Worm (Caenorhabditis elegans): ENCODE data around the gene cept-1.
A peak's percentile ranks its signal among the peaks of the same experiment; 100 is the strongest.

Gene cept-1

DNA sequence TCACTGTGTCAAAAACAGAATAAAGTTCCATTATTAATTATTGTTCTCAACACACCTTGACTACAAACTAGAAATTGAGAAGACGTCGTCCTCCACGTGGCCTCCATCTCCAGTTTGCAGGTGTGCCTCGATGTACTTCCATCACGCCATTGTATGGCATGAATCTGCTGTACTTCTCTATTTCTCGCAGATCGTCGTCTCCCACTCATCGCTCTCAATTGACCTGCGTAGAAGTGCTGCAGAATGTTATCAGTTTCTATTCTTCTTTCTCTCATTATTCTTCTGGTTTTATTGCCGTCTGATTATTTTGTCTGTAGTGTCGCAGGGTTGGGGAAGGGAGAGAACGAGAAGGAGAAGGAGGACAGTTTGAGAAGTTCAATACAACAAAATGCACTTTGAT, 2.2 kb upstream of the cept-1 start (continued):
- TF ChIP-seq ets-5 (GFP tag; IDR thresholded peaks at IDR 0.05) (no peak), mdl-1 (tag; optimal IDR thresholded peaks at IDR 0.05) (peak in 1 of 2 experiments; percentile 73), nhr-71 (tag; optimal IDR thresholded peaks at IDR 0.05) (peak; percentile 67), nhr-20 (tag; optimal IDR thresholded peaks at IDR 0.05) (peak; percentile 91), swsn-7 (tag; optimal IDR thresholded peaks at IDR 0.05) (no peak), blmp-1 (tag; optimal IDR thresholded peaks at IDR 0.05) (peak; percentile 71)

DNA sequence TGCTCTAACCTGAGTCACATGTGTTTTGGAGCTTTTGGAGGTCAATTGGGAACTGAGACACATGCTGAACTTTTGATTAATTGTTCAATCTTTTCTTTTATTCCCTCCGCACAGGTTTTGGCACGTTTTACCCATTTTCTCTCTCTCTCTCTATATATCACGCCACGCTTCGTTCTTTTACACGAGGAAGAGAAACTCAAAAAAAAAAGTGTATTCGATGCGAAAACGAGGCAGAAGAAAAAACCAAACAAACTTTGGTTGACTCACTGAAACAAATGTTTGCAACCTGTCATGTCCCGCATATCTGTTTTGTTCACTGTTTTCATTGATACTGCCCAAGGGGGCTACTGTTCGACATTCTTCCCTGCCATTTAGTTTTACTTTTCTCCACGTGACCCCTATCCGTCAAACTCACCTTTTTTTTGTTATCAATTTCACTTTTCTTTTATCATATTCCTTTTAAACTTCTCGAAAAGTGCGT, 543 bp upstream of the cept-1 start:
- TF ChIP-seq isw-1 (GFP tag; IDR thresholded peaks at IDR 0.05) (no peak), tlp-1 (tag; optimal IDR thresholded peaks at IDR 0.05) (no peak), mdl-1 (tag; optimal IDR thresholded peaks at IDR 0.05) (peak in 1 of 2 experiments; percentile 42), pax-3 (tag; optimal IDR thresholded peaks at IDR 0.05) (no peak), efl-3 (GFP tag; optimal IDR thresholded peaks at IDR 0.05) (no peak), elt-3 (tag; optimal IDR thresholded peaks at IDR 0.05) (peak in 2 of 6 experiments; percentile 44 to 74), rnt-1 (tag; optimal IDR thresholded peaks at IDR 0.05) (peak; percentile 55), sup-37 (GFP tag; optimal IDR thresholded peaks at IDR 0.05) (no peak), fkh-10 (GFP tag; optimal IDR thresholded peaks at IDR 0.05) (no peak), unc-62 (GFP tag; optimal IDR thresholded peaks at IDR 0.05) (no peak), ceh-63 (GFP tag; optimal IDR thresholded peaks at IDR 0.05) (no peak), egl-13 (tag; optimal IDR thresholded peaks at IDR 0.05) (no peak), ets-5 (GFP tag; IDR thresholded peaks at IDR 0.05) (no peak), pqm-1 (tag; optimal IDR thresholded peaks at IDR 0.05) (no peak), zip-4 (GFP tag; optimal IDR thresholded peaks at IDR 0.05) (no peak), snu-23 (GFP tag; optimal IDR thresholded peaks at IDR 0.05) (peak; percentile 67), Y116A8C.19 (tag; optimal IDR thresholded peaks at IDR 0.05; ENCODE audit: borderline replicate concordance) (no peak), C04F5.9 (tag; optimal IDR thresholded peaks at IDR 0.05) (no peak), C34B4.2 (tag; optimal IDR thresholded peaks at IDR 0.05) (no peak), fos-1 (tag; optimal IDR thresholded peaks at IDR 0.05) (no peak), lin-35 (GFP tag; optimal IDR thresholded peaks at IDR 0.05) (peak in 1 of 2 experiments; percentile 45), grh-1 (GFP tag; IDR thresholded peaks at IDR 0.05) (peak; percentile 32; the same call in 1 of the 2 replicates), lir-3 (tag; optimal IDR thresholded peaks at IDR 0.05; ENCODE audit: poor library complexity) (no peak), nhr-237 (tag; optimal IDR thresholded peaks at IDR 0.05) (no peak), nhr-20 (tag; optimal IDR thresholded peaks at IDR 0.05) (peak; percentile 61), alr-1 (tag; optimal IDR thresholded peaks at IDR 0.05; ENCODE audit: borderline replicate concordance) (no peak), nhr-12 (tag; optimal IDR thresholded peaks at IDR 0.05) (no peak), fkh-4 (tag; optimal IDR thresholded peaks at IDR 0.05; ENCODE audit: borderline replicate concordance) (peak; percentile 48), unc-130 (tag; optimal IDR thresholded peaks at IDR 0.05) (peak; percentile 4), nhr-28 (tag; optimal IDR thresholded peaks at IDR 0.05) (no peak), sptf-1 (tag; optimal IDR thresholded peaks at IDR 0.05) (no peak), nhr-71 (tag; optimal IDR thresholded peaks at IDR 0.05) (peak; percentile 82), dpl-1 (GFP tag; optimal IDR thresholded peaks at IDR 0.05) (no peak), xbp-1 (tag; optimal IDR thresholded peaks at IDR 0.05) (no peak), mab-9 (GFP tag; IDR thresholded peaks at IDR 0.05) (no peak), nhr-11 (tag; optimal IDR thresholded peaks at IDR 0.05) (no peak), unc-98 (GFP tag; IDR thresholded peaks at IDR 0.05) (no peak), zag-1 (tag; optimal IDR thresholded peaks at IDR 0.05) (no peak), unc-30 (tag; optimal IDR thresholded peaks at IDR 0.05) (no peak), mef-2 (tag; optimal IDR thresholded peaks at IDR 0.05) (no peak), elt-2 (tag; optimal IDR thresholded peaks at IDR 0.05) (peak; percentile 48), hlh-17 (GFP tag; optimal IDR thresholded peaks at IDR 0.05; ENCODE audit: borderline replicate concordance) (no peak), nhr-76 (tag; optimal IDR thresholded peaks at IDR 0.05) (no peak), lin-39 (tag; optimal IDR thresholded peaks at IDR 0.05) (peak; percentile 50), F16B12.6 (tag; optimal IDR thresholded peaks at IDR 0.05) (no peak), lsy-2 (tag; optimal IDR thresholded peaks at IDR 0.05) (peak; percentile 29 to 30), nhr-47 (tag; optimal IDR thresholded peaks at IDR 0.05) (no peak), dsc-1 (tag; optimal IDR thresholded peaks at IDR 0.05) (peak; percentile 89)

Data from whole organism, L1 larva.